Worm (Caenorhabditis elegans): ENCODE data around the gene W02H3.3.

W02H3.3 gene

ce11 chrX:11095480-11095879 lies 2.5 kb downstream of the W02H3.3 start (continued):
- TF ChIP-seq snpc-4 (tag; optimal IDR thresholded peaks at IDR 0.05) (no peak), nhr-23 (tag; optimal IDR thresholded peaks at IDR 0.05) (peak; percentile 61), zag-1 (tag; optimal IDR thresholded peaks at IDR 0.05) (no peak), fos-1 (tag; optimal IDR thresholded peaks at IDR 0.05) (peak; percentile 2), unc-62 (GFP tag; optimal IDR thresholded peaks at IDR 0.05) (no peak)

- TF ChIP-seq lin-15B (tag; optimal IDR thresholded peaks at IDR 0.05): peak; percentile 56
- TF ChIP-seq ZK546.5 (tag; optimal IDR thresholded peaks at IDR 0.05): peak; percentile 77
- peak; percentile 98 for TF ChIP-seq egl-27 (tag; optimal IDR thresholded peaks at IDR 0.05)
- peak; percentile 90 for TF ChIP-seq elt-2 (tag; optimal IDR thresholded peaks at IDR 0.05)
- peak; percentile 75 for TF ChIP-seq elt-1 (tag; optimal IDR thresholded peaks at IDR 0.05)
- peak; percentile 100 for TF ChIP-seq nhr-237 (tag; optimal IDR thresholded peaks at IDR 0.05)
- peak; percentile 100 for TF ChIP-seq jun-1 (tag; optimal IDR thresholded peaks at IDR 0.05)
- peak; percentile 100 for TF ChIP-seq nhr-77 (tag; optimal IDR thresholded peaks at IDR 0.05)
- peak; percentile 100 for TF ChIP-seq ceh-82 (tag; optimal IDR thresholded peaks at IDR 0.05)
- peak; percentile 99 for TF ChIP-seq aly-2 (tag; optimal IDR thresholded peaks at IDR 0.05)
- TF ChIP-seq R02D3.7 (tag; optimal IDR thresholded peaks at IDR 0.05): peak; percentile 97
- peak; percentile 99 for TF ChIP-seq tbx-2 (tag; optimal IDR thresholded peaks at IDR 0.05)
- TF ChIP-seq ztf-4 (tag; optimal IDR thresholded peaks at IDR 0.05): peak; percentile 94
- peak; percentile 98 for TF ChIP-seq fos-1 (tag; optimal IDR thresholded peaks at IDR 0.05)
- peak; percentile 77 for TF ChIP-seq nhr-67 (tag; optimal IDR thresholded peaks at IDR 0.05)
- TF ChIP-seq unc-62 (GFP tag; optimal IDR thresholded peaks at IDR 0.05): peak; percentile 99
- peak; percentile 99 for TF ChIP-seq zag-1 (tag; optimal IDR thresholded peaks at IDR 0.05)
- peak; percentile 97 for TF ChIP-seq ceh-9 (tag; optimal IDR thresholded peaks at IDR 0.05)
- peak; percentile 99 for TF ChIP-seq nhr-25 (tag; optimal IDR thresholded peaks at IDR 0.05)
- TF ChIP-seq ceh-16 (tag; optimal IDR thresholded peaks at IDR 0.05): peak; percentile 88
- TF ChIP-seq ztf-11 (tag; optimal IDR thresholded peaks at IDR 0.05): peak; percentile 79
- peak; percentile 98 for TF ChIP-seq nfya-1 (tag; optimal IDR thresholded peaks at IDR 0.05; ENCODE audit: insufficient read depth)
- TF ChIP-seq fkh-2 (tag; optimal IDR thresholded peaks at IDR 0.05): peak; percentile 99
- no peak for TF ChIP-seq ama-1 (optimal IDR thresholded peaks at IDR 0.05)
- peak; percentile 32 for TF ChIP-seq sea-2 (GFP tag; optimal IDR thresholded peaks at IDR 0.05)
- peak; percentile 95 for TF ChIP-seq snpc-4 (tag; optimal IDR thresholded peaks at IDR 0.05)
- peak; percentile 100 for TF ChIP-seq egl-5 (tag; optimal IDR thresholded peaks at IDR 0.05)
- TF ChIP-seq unc-39 (tag; optimal IDR thresholded peaks at IDR 0.05): peak; percentile 75
- peak; percentile 99 for TF ChIP-seq lsy-12 (tag; optimal IDR thresholded peaks at IDR 0.05)
- no peak for TF ChIP-seq mml-1 (tag; optimal IDR thresholded peaks at IDR 0.05)
- TF ChIP-seq pha-4 (tag; optimal IDR thresholded peaks at IDR 0.05): peak; percentile 99
- TF ChIP-seq daf-12 (tag; optimal IDR thresholded peaks at IDR 0.05): peak; percentile 100
- TF ChIP-seq skn-1 (tag; optimal IDR thresholded peaks at IDR 0.05): peak; percentile 98
- peak; percentile 99 for TF ChIP-seq lin-39 (tag; optimal IDR thresholded peaks at IDR 0.05)
- TF ChIP-seq hmg-11 (tag; optimal IDR thresholded peaks at IDR 0.05): peak; percentile 99
- TF ChIP-seq mdl-1 (tag; optimal IDR thresholded peaks at IDR 0.05): peak; percentile 91
- TF ChIP-seq nhr-76 (tag; optimal IDR thresholded peaks at IDR 0.05): peak; percentile 93
- peak; percentile 98 for TF ChIP-seq fkh-10 (GFP tag; optimal IDR thresholded peaks at IDR 0.05)
- TF ChIP-seq nhr-12 (tag; optimal IDR thresholded peaks at IDR 0.05): peak; percentile 58
- peak in 1 of 2 experiments; percentile 87 for TF ChIP-seq eor-1 (tag; optimal IDR thresholded peaks at IDR 0.05)
- TF ChIP-seq elt-3 (tag; optimal IDR thresholded peaks at IDR 0.05): peak; percentile 98 to 100 (median 100)
- peak; percentile 99 for TF ChIP-seq nhr-28 (tag; optimal IDR thresholded peaks at IDR 0.05)
- peak; percentile 92 for TF ChIP-seq pqm-1 (tag; optimal IDR thresholded peaks at IDR 0.05)
- peak; percentile 99 for TF ChIP-seq nhr-43 (tag; optimal IDR thresholded peaks at IDR 0.05; ENCODE audit: poor library complexity, severe bottlenecking)
- peak; percentile 100 for TF ChIP-seq nhr-23 (tag; optimal IDR thresholded peaks at IDR 0.05)
- TF ChIP-seq ceh-28 (tag; optimal IDR thresholded peaks at IDR 0.05): peak; percentile 100
- peak; percentile 99 for TF ChIP-seq nhr-11 (tag; optimal IDR thresholded peaks at IDR 0.05)
Measured at ce11 chrX:11093985-11094593, 3.9 kb downstream of the W02H3.3 start.
